Fruit fly (Drosophila melanogaster) whole organism, pupa: ENCODE results near the gene CG10237.

ENCODE experiments used
- CG14655 ChIP-seq: fragments of 200-800 bp; sonication (Bioruptor generic); optimal IDR thresholded peaks from 3 replicates; lab custom pipeline; 2017; ENCODE audit warnings: mild to moderate bottlenecking, missing biosample characterization, missing genetic modification reagents, missing genetic modification characterization
- CG17806 ChIP-seq: fragments of 200-800 bp; sonication (Bioruptor generic); optimal IDR thresholded peaks from 2 replicates; lab custom pipeline; 2018; ENCODE audit warnings: missing biosample characterization, mild to moderate bottlenecking, missing genetic modification characterization, moderate library complexity
- D1 ChIP-seq: fragments of 200-800 bp; sonication (Bioruptor generic); optimal IDR thresholded peaks from 2 replicates; lab custom pipeline; 2018; ENCODE audit warnings: missing biosample characterization, mild to moderate bottlenecking, missing genetic modification characterization, moderate library complexity
- EcR ChIP-seq: fragments of 200-800 bp; sonication (Bioruptor generic); optimal IDR thresholded peaks from 3 replicates; lab custom pipeline; 2019; ENCODE audit warnings: missing biosample characterization, missing genetic modification characterization, mild to moderate bottlenecking, moderate library complexity, missing genetic modification reagents
- Pif1A ChIP-seq: fragments of 200-800 bp; sonication (Bioruptor generic); optimal IDR thresholded peaks from 3 replicates; lab custom pipeline; 2016; ENCODE audit warnings: missing biosample characterization, missing genetic modification characterization
- Pif1B ChIP-seq: fragments of 200-800 bp; sonication (Bioruptor generic); optimal IDR thresholded peaks from 3 replicates; lab custom pipeline; 2016; ENCODE audit warnings: missing biosample characterization, missing genetic modification characterization
- fd96Ca ChIP-seq: fragments of 200-800 bp; sonication (Bioruptor generic); IDR thresholded peaks from 3 replicates; pipeline ENCODE4 v1.3.6; 2022; ENCODE audit warnings: missing biosample characterization, missing genetic modification characterization
- gl ChIP-seq: fragments of 200-800 bp; sonication (Bioruptor generic); optimal IDR thresholded peaks from 2 replicates; lab custom pipeline; 2018; ENCODE audit warnings: missing biosample characterization, mild to moderate bottlenecking, missing genetic modification characterization
- rn ChIP-seq: fragments of 200-800 bp; sonication (Bioruptor generic); IDR thresholded peaks from 2 replicates; pipeline ENCODE4 v1.3.6; 2022; ENCODE audit warnings: missing biosample characterization, missing genetic modification characterization

DNA sequence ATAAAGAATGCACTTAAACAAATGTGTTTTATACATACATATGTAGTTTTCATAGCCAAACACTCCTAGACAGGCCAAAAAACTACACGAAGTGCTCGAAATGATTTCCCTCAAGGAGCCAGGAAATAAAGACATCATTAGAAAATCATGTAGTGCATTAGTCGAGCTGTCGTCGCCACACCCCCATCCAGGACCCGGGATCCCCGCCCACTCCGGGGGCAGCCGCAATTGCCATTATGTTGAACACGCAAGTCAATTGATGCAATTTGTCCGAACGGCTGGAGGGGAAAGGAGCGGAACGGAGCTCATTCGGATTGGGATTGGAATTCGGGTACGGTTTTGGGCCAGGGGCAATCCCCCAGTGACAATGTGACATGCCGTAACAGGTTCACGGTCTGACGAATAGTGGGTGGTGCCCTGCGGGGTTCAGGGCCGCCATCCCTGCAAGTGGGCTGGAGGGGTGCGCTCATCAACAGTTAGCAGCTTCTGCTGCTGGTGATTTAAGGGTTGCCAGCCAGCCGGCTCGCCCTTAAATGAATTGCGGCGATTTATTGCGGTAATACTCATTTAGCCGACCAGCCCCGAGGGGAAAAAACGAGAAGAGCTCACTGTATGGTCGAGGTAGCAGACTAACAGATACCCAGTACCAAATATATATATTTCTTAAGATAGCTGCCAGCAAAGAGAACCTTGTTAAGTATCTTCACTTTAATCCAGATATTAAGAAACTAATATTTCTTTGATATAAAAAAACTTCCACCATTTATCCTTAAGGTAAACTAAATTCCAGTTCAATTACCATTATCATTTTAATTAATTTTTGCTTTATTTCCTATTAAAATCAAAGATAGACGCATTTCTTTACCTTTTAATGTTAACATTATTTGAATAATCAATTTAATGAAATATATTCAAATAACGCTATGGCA, 38.1 kb upstream of the CG10237 start:
- no peak for TF ChIP-seq fd96Ca (GFP tag; lab: Robert Waterston, UW)
- TF ChIP-seq EcR (GFP tag; lab: Kevin White, UChicago) = no peak
- no peak for TF ChIP-seq rn
- no peak for TF ChIP-seq CG17806 (tag; lab: Kevin White, UChicago)
- TF ChIP-seq Pif1B (GFP tag; lab: Kevin White, UChicago) = no peak
- TF ChIP-seq D1 = no peak
- no peak for TF ChIP-seq CG14655 (GFP tag; lab: Kevin White, UChicago)
- no peak for TF ChIP-seq Pif1A (GFP tag; lab: Kevin White, UChicago)
- TF ChIP-seq gl (tag; lab: Kevin White, UChicago) = no peak
